Worm (Caenorhabditis elegans): Measurements from ENCODE around the gene F02C12.3.
A peak's percentile ranks its signal among the peaks of the same experiment; 100 is the strongest.

F02C12.3 gene

DNA sequence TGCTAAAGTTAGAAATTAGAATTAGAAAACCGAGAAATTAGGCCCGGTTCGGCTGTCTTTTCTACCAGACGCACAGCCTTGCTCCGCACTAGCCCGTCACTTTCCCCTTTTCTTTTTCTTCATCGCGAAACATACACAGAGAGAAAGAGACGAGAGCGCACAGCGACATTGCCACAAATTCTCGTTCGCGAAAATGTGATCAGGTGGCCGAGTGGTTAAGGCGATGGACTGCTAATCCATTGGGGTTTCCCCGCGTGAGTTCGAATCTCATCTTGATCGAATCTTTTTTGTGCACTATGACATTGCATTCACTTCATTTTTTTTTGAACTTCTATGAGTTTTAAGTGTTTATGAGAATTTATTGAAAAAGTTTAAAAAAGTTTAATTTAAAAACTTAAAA lies 45.7 kb downstream of the F02C12.3 start:
- TF ChIP-seq lin-13 (GFP tag; optimal IDR thresholded peaks at IDR 0.05) (no peak), fos-1 (tag; optimal IDR thresholded peaks at IDR 0.05) (peak; percentile 45), nhr-21 (tag; optimal IDR thresholded peaks at IDR 0.05) (peak; percentile 51), elt-1 (tag; optimal IDR thresholded peaks at IDR 0.05) (no peak), nhr-129 (tag; optimal IDR thresholded peaks at IDR 0.05) (peak; percentile 75), ztf-4 (tag; optimal IDR thresholded peaks at IDR 0.05) (no peak), sma-9 (GFP tag; optimal IDR thresholded peaks at IDR 0.05) (peak; percentile 62), sma-9 (tag; optimal IDR thresholded peaks at IDR 0.05) (no peak), ceh-16 (tag; optimal IDR thresholded peaks at IDR 0.05) (no peak), sma-3 (GFP tag; optimal IDR thresholded peaks at IDR 0.05) (peak; percentile 31), F13H6.1 (tag; optimal IDR thresholded peaks at IDR 0.05) (peak; percentile 47), lin-11 (tag; optimal IDR thresholded peaks at IDR 0.05) (peak; percentile 13), crh-2 (tag; optimal IDR thresholded peaks at IDR 0.05) (peak; percentile 60), gmeb-1 (tag; optimal IDR thresholded peaks at IDR 0.05) (peak; percentile 35), R02D3.7 (tag; optimal IDR thresholded peaks at IDR 0.05) (no peak), snpc-4 (tag; optimal IDR thresholded peaks at IDR 0.05) (peak; percentile 3), unc-55 (GFP tag; optimal IDR thresholded peaks at IDR 0.05) (peak; percentile 45)

- no peak for TF ChIP-seq ama-1 (optimal IDR thresholded peaks at IDR 0.05)
- TF ChIP-seq elt-3 (tag; optimal IDR thresholded peaks at IDR 0.05), result no peak
- no peak for TF ChIP-seq C34F6.9 (tag; optimal IDR thresholded peaks at IDR 0.05)
- no peak for TF ChIP-seq dmd-4 (tag; optimal IDR thresholded peaks at IDR 0.05)
Measured at ce11 chrX:13443283-13443682, 46.5 kb downstream of the F02C12.3 start.

DNA sequence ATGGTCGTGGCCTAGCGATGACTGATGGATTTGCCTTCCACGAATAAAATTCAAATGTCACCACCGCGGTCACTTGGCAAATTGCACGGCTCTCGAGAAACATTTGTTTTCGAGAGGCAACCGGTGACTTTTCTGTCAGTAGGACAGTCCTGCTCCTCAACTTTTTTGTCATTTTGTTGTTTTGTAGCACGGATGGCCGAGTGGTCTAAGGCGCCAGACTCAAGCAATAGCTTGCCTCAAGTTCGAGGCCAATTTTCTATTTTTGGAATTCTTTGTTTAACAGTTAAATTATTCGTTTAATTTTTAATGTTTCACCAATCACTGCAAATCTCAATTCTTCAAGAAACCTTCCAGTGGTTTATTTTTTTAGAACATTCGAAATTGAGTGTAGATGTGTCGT lies 47.5 kb downstream of the F02C12.3 start:
- no peak for TF ChIP-seq dmd-4 (tag; optimal IDR thresholded peaks at IDR 0.05)
- TF ChIP-seq ceh-82 (tag; optimal IDR thresholded peaks at IDR 0.05), result no peak
- TF ChIP-seq mbf-1 (tag; optimal IDR thresholded peaks at IDR 0.05), result no peak
- TF ChIP-seq nhr-77 (tag; optimal IDR thresholded peaks at IDR 0.05), result no peak
- TF ChIP-seq sma-9 (GFP tag; optimal IDR thresholded peaks at IDR 0.05), result no peak
- no peak for TF ChIP-seq sma-9 (tag; optimal IDR thresholded peaks at IDR 0.05)
- no peak for TF ChIP-seq nhr-237 (tag; optimal IDR thresholded peaks at IDR 0.05)
- no peak for TF ChIP-seq zag-1 (tag; optimal IDR thresholded peaks at IDR 0.05)
- no peak for TF ChIP-seq ztf-4 (tag; optimal IDR thresholded peaks at IDR 0.05)

DNA sequence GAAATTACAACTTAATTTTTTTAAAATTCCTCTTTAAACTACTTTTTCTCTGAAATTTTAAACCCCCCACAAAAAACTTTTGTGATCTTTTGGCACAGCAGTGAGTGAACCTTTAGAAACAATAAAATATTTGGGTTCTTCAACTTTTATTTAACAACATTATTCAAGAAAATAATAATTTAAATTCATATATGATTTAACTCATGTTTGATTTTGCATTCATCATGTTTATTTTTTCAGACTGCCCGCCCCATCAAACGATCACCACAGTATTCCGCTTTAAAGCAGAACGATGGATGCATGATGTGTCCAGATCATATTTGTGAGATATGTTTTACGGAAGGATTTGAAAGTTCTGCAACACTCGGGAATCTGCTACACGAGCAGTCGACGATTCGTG lies 49.6 kb downstream of the F02C12.3 start, which contains the start of gene set-8:
TSS of gene set-8 (plus strand) at position 301 of the 400 bp plus-strand sequence.
- TF ChIP-seq nhr-11 (tag; optimal IDR thresholded peaks at IDR 0.05), result no peak
- no peak for TF ChIP-seq ceh-82 (tag; optimal IDR thresholded peaks at IDR 0.05)
- TF ChIP-seq lin-11 (tag; optimal IDR thresholded peaks at IDR 0.05), result no peak
- TF ChIP-seq elt-3 (tag; optimal IDR thresholded peaks at IDR 0.05), result no peak
- TF ChIP-seq nhr-77 (tag; optimal IDR thresholded peaks at IDR 0.05), result no peak
- TF ChIP-seq lsy-2 (tag; optimal IDR thresholded peaks at IDR 0.05), result no peak

Data from whole organism, L2 larva.